Worm (Caenorhabditis elegans) whole organism, L3 larva: Measurements from ENCODE around the gene F38B7.2.

Experiments
- ama-1 ChIP-seq: fragments of 150-350 bp; optimal IDR thresholded peaks from 2 replicates; lab custom pipeline; 2018
- ceh-16 ChIP-seq: sonication (generic microtip); optimal IDR thresholded peaks from 2 replicates; lab custom pipeline; 2017; ENCODE audit warnings: missing biosample characterization, missing genetic modification characterization
- jun-1 ChIP-seq: fragments of 150-350 bp; optimal IDR thresholded peaks from 2 replicates; lab custom pipeline; 2014; ENCODE audit warnings: missing biosample characterization, missing genetic modification reagents, missing genetic modification characterization
- mdl-1 ChIP-seq: fragments of 150-350 bp; optimal IDR thresholded peaks from 2 replicates; lab custom pipeline; 2014; ENCODE audit warnings: missing biosample characterization, missing genetic modification characterization
- nhr-11 ChIP-seq: fragments of 150-350 bp; optimal IDR thresholded peaks from 2 replicates; lab custom pipeline; 2014; ENCODE audit warnings: missing biosample characterization, missing genetic modification characterization
- nhr-237 ChIP-seq: fragments of 150-350 bp; optimal IDR thresholded peaks from 2 replicates; lab custom pipeline; 2014; ENCODE audit warnings: missing biosample characterization, missing genetic modification characterization
- unc-39 ChIP-seq: sonication (generic microtip); optimal IDR thresholded peaks from 4 replicates; lab custom pipeline; 2017; ENCODE audit warnings: missing biosample characterization, missing genetic modification characterization
- unc-62 ChIP-seq: fragments of 150-350 bp; sonication (generic microtip); optimal IDR thresholded peaks from 4 replicates; lab custom pipeline; 2014; ENCODE audit warnings: missing biosample characterization, missing genetic modification reagents, missing genetic modification characterization
- zag-1 ChIP-seq: fragments of 150-350 bp; optimal IDR thresholded peaks from 2 replicates; lab custom pipeline; 2014; ENCODE audit warnings: missing biosample characterization, missing genetic modification characterization
- ztf-11 ChIP-seq: fragments of 150-350 bp; optimal IDR thresholded peaks from 2 replicates; lab custom pipeline; 2014; ENCODE audit warnings: missing biosample characterization, missing genetic modification characterization

- TF ChIP-seq unc-39 (tag; lab: Kevin White, UChicago) = no peak
- no peak for TF ChIP-seq ztf-11 (tag; lab: Kevin White, UChicago)
- TF ChIP-seq zag-1 (tag; lab: Kevin White, UChicago) = no peak
- TF ChIP-seq unc-62 (GFP tag; lab: Kevin White, UChicago) = no peak
- TF ChIP-seq ama-1 (lab: Kevin White, UChicago) = no peak
- no peak for TF ChIP-seq nhr-237
- no peak for TF ChIP-seq nhr-11 (tag; lab: Kevin White, UChicago)
- no peak for TF ChIP-seq mdl-1
- no peak for TF ChIP-seq jun-1
- TF ChIP-seq ceh-16 = no peak
Observed at ce11 chrV:11515145-11515544, 28.6 kb upstream of the F38B7.2 start.
